Fruit fly (Drosophila melanogaster): Measurements from ENCODE around the gene Flo2.

DNA sequence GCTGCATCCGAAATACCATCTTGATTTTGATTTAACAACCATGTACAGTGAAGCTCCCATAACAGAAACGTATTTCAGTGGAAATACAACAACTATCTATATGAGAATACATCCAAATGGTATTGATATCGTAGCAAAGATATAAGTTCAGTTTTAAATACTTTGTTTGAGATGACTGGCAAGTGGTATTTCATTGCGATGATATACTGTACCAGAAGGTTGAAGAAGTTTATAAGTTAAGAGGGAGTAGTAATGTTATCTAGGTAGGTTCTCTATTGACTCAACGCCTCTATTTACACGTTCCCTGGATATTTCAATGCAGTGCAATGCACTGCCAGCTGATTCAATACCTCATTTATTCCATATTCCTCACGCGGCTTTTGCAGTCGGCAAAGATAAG is 33.5 kb upstream of the Flo2 start:
- TF ChIP-seq lola (GFP tag; optimal IDR thresholded peaks at IDR 0.05) (no peak), rgr (GFP tag; optimal IDR thresholded peaks at IDR 0.05) (peak; percentile 52), jim (GFP tag; optimal IDR thresholded peaks at IDR 0.05) (peak; percentile 77), tai (GFP tag; optimal IDR thresholded peaks at IDR 0.05) (peak; percentile 73), Abd-B (GFP tag; optimal IDR thresholded peaks at IDR 0.05) (no peak), usp (GFP tag; optimal IDR thresholded peaks at IDR 0.05) (no peak), dsf (GFP tag; optimal IDR thresholded peaks at IDR 0.05; ENCODE audit: borderline replicate concordance) (no peak), CrebA (GFP tag; optimal IDR thresholded peaks at IDR 0.05; ENCODE audit: borderline replicate concordance) (no peak), br (GFP tag; optimal IDR thresholded peaks at IDR 0.05) (no peak), Hnf4 (GFP tag; optimal IDR thresholded peaks at IDR 0.05) (peak; percentile 65), HLH106 (tag; optimal IDR thresholded peaks at IDR 0.05) (no peak), Mio (GFP tag; optimal IDR thresholded peaks at IDR 0.05) (no peak)
